Fruit fly (Drosophila melanogaster) whole organism, embryonic: ENCODE results near the gene kdn.

Experiments used
- BtbVII ChIP-seq: fragments of 200-800 bp; sonication (Bioruptor generic); optimal IDR thresholded peaks from 3 replicates; lab custom pipeline; 2017; ENCODE audit warnings: missing biosample characterization, mild to moderate bottlenecking, missing genetic modification characterization
- CG12236 ChIP-seq: fragments of 200-800 bp; sonication (Bioruptor generic); optimal IDR thresholded peaks from 2 replicates; lab custom pipeline; 2016; ENCODE audit warnings: missing biosample characterization, missing genetic modification characterization
- CG15269 ChIP-seq: fragments of 200-800 bp; sonication (Bioruptor generic); optimal IDR thresholded peaks from 2 replicates; lab custom pipeline; 2018; ENCODE audit warnings: missing biosample characterization, mild to moderate bottlenecking, missing genetic modification characterization, moderate library complexity
- CG1792 ChIP-seq: fragments of 200-800 bp; sonication (Bioruptor generic); optimal IDR thresholded peaks from 2 replicates; lab custom pipeline; 2016; ENCODE audit warnings: missing biosample characterization, missing genetic modification characterization
- CG18476 ChIP-seq: fragments of 200-800 bp; sonication (Bioruptor generic); optimal IDR thresholded peaks from 2 replicates; lab custom pipeline; 2016; ENCODE audit warnings: missing biosample characterization, mild to moderate bottlenecking, missing genetic modification characterization
- CG3847 ChIP-seq: fragments of 200-800 bp; sonication (Bioruptor generic); IDR thresholded peaks from 2 replicates; pipeline ENCODE4 v1.3.6; 2022; ENCODE audit warnings: missing biosample characterization, missing genetic modification characterization
- CG6175 ChIP-seq: fragments of 200-800 bp; sonication (Bioruptor generic); IDR thresholded peaks from 3 replicates; pipeline ENCODE4 v1.3.6; 2022; ENCODE audit warnings: missing biosample characterization, missing genetic modification characterization
- CG6254 ChIP-seq: fragments of 200-800 bp; sonication (Bioruptor generic); optimal IDR thresholded peaks from 3 replicates; lab custom pipeline; 2017; ENCODE audit warnings: mild to moderate bottlenecking, missing biosample characterization, missing genetic modification reagents, missing genetic modification characterization
- CG6683 ChIP-seq: fragments of 200-800 bp; sonication (Bioruptor generic); optimal IDR thresholded peaks from 2 replicates; lab custom pipeline; 2017; ENCODE audit warnings: missing biosample characterization, mild to moderate bottlenecking, missing genetic modification characterization, missing genetic modification reagents
- CG6765 ChIP-seq: fragments of 200-800 bp; sonication (Bioruptor generic); optimal IDR thresholded peaks from 3 replicates; lab custom pipeline; 2017; ENCODE audit warnings: missing biosample characterization, mild to moderate bottlenecking, missing genetic modification characterization
- CG7963 ChIP-seq: fragments of 200-800 bp; sonication (Bioruptor generic); IDR thresholded peaks from 3 replicates; pipeline ENCODE4 v1.3.6; 2022; ENCODE audit warnings: missing biosample characterization, missing genetic modification characterization; ENCODE audit not compliant: partially characterized antibody
- CG8290 ChIP-seq, 3 experiments: fragments of 200-800 bp; sonication (Bioruptor generic); optimal IDR thresholded peaks; 2 replicates each; lab custom pipeline; 2016 to 2019; ENCODE audit warnings: missing biosample characterization in 3 of 3, missing genetic modification characterization in 3 of 3, mild to moderate bottlenecking in 2 of 3, moderate library complexity in 1 of 3
- CG8765 ChIP-seq: fragments of 200-800 bp; sonication (Bioruptor generic); IDR thresholded peaks from 2 replicates; pipeline ENCODE4 v1.3.6; 2022; ENCODE audit warnings: missing biosample characterization, missing genetic modification characterization
- Camta ChIP-seq: fragments of 200-800 bp; sonication (Bioruptor generic); optimal IDR thresholded peaks from 2 replicates; lab custom pipeline; 2016; ENCODE audit warnings: missing biosample characterization, missing genetic modification characterization
- D19A ChIP-seq: fragments of 200-800 bp; optimal IDR thresholded peaks from 3 replicates; lab custom pipeline; 2019; ENCODE audit warnings: missing biosample characterization, mild to moderate bottlenecking, missing genetic modification characterization, moderate library complexity
- Doc3 ChIP-seq: fragments of 200-800 bp; sonication (Bioruptor generic); IDR thresholded peaks from 3 replicates; pipeline ENCODE4 v1.3.6; 2022; ENCODE audit warnings: missing biosample characterization, missing genetic modification characterization; ENCODE audit not compliant: partially characterized antibody
- HLH3B ChIP-seq: fragments of 200-800 bp; sonication (Bioruptor generic); IDR thresholded peaks from 2 replicates; pipeline ENCODE4 v1.3.6; 2022; ENCODE audit warnings: missing biosample characterization, missing genetic modification characterization
- HLH4C ChIP-seq: fragments of 200-800 bp; sonication (Bioruptor generic); IDR thresholded peaks from 3 replicates; pipeline ENCODE4 v1.3.6; 2022; ENCODE audit warnings: missing biosample characterization, missing genetic modification characterization; ENCODE audit not compliant: partially characterized antibody
- Hr78 ChIP-seq, 2 experiments: fragments of 200-800 bp in 1 of 2; fragments of >200 bp in 1 of 2; sonication (Bioruptor generic) in 1 of 2; optimal IDR thresholded peaks; 2 replicates each; lab custom pipeline; 2017 to 2019; ENCODE audit warnings: missing biosample characterization in 2 of 2, missing genetic modification characterization in 2 of 2, mild to moderate bottlenecking in 1 of 2, moderate library complexity in 1 of 2
- Jarid2 ChIP-seq: fragments of 200-800 bp; sonication (Bioruptor generic); optimal IDR thresholded peaks from 3 replicates; lab custom pipeline; 2017; ENCODE audit warnings: mild to moderate bottlenecking, missing biosample characterization, missing genetic modification reagents, missing genetic modification characterization
- Kr ChIP-seq: fragments of 200-800 bp; sonication (Bioruptor generic); optimal IDR thresholded peaks from 2 replicates; lab custom pipeline; 2017; ENCODE audit warnings: missing biosample characterization, mild to moderate bottlenecking, missing genetic modification characterization
- Mrtf ChIP-seq: fragments of 200-800 bp; sonication (Bioruptor generic); IDR thresholded peaks from 3 replicates; pipeline ENCODE4 v1.3.6; 2022; ENCODE audit warnings: missing biosample characterization, missing genetic modification characterization
- Nf-YC ChIP-seq: fragments of 200-800 bp; optimal IDR thresholded peaks from 3 replicates; lab custom pipeline; 2019; ENCODE audit warnings: missing biosample characterization, mild to moderate bottlenecking, missing genetic modification characterization, moderate library complexity
- Opbp ChIP-seq: fragments of 200-800 bp; sonication (Bioruptor generic); IDR thresholded peaks from 3 replicates; pipeline ENCODE4 v1.3.6; 2022; ENCODE audit warnings: missing biosample characterization, missing genetic modification characterization; ENCODE audit not compliant: partially characterized antibody
- Sin3A ChIP-seq: fragments of >200 bp; optimal IDR thresholded peaks from 2 replicates; lab custom pipeline; 2018
- Tbp ChIP-seq: fragments of >200 bp; optimal IDR thresholded peaks from 2 replicates; lab custom pipeline; 2018; ENCODE audit warnings: missing biosample characterization, missing genetic modification characterization
- ac ChIP-seq: fragments of 200-800 bp; sonication (Bioruptor generic); optimal IDR thresholded peaks from 3 replicates; lab custom pipeline; 2017; ENCODE audit warnings: missing biosample characterization, mild to moderate bottlenecking, missing genetic modification characterization
- bcd ChIP-seq: fragments of 200-800 bp; sonication (Bioruptor generic); optimal IDR thresholded peaks from 2 replicates; lab custom pipeline; 2017; ENCODE audit warnings: missing biosample characterization, mild to moderate bottlenecking, missing genetic modification characterization
- cad ChIP-seq: fragments of >200 bp; optimal IDR thresholded peaks from 2 replicates; lab custom pipeline; 2017; ENCODE audit warnings: missing biosample characterization, missing genetic modification characterization
- cg ChIP-seq: fragments of 200-800 bp; sonication (Bioruptor generic); optimal IDR thresholded peaks from 3 replicates; lab custom pipeline; 2019; ENCODE audit warnings: missing biosample characterization, mild to moderate bottlenecking, missing genetic modification characterization, moderate library complexity
- chinmo ChIP-seq: fragments of 200-800 bp; sonication (Bioruptor generic); IDR thresholded peaks from 4 replicates; pipeline ENCODE4 v1.3.6; 2022; ENCODE audit warnings: missing biosample characterization, missing genetic modification characterization; ENCODE audit not compliant: partially characterized antibody
- chn ChIP-seq: fragments of 200-800 bp; sonication (Bioruptor generic); optimal IDR thresholded peaks from 2 replicates; lab custom pipeline; 2016; ENCODE audit warnings: missing biosample characterization, missing genetic modification characterization
- ci ChIP-seq: fragments of 200-800 bp; sonication (Bioruptor generic); IDR thresholded peaks from 3 replicates; pipeline ENCODE4 v1.3.6; 2022; ENCODE audit warnings: missing biosample characterization, missing genetic modification characterization
- ind ChIP-seq: fragments of 200-800 bp; sonication (Bioruptor generic); optimal IDR thresholded peaks from 3 replicates; lab custom pipeline; 2016; ENCODE audit warnings: missing biosample characterization, missing genetic modification characterization
- ken ChIP-seq: fragments of 200-800 bp; sonication (Bioruptor generic); IDR thresholded peaks from 3 replicates; pipeline ENCODE4 v1.3.6; 2022; ENCODE audit warnings: missing biosample characterization, missing genetic modification characterization
- kni ChIP-seq: fragments of 200-800 bp; sonication (Bioruptor generic); optimal IDR thresholded peaks from 3 replicates; lab custom pipeline; 2017; ENCODE audit warnings: mild to moderate bottlenecking, missing biosample characterization, missing genetic modification reagents, missing genetic modification characterization
- nom ChIP-seq: fragments of 200-800 bp; sonication (Bioruptor generic); optimal IDR thresholded peaks from 2 replicates; lab custom pipeline; 2017; ENCODE audit warnings: missing biosample characterization, missing genetic modification characterization, mild to moderate bottlenecking, moderate library complexity, missing genetic modification reagents
- onecut ChIP-seq: fragments of 200-800 bp; sonication (Bioruptor generic); IDR thresholded peaks from 2 replicates; pipeline ENCODE4 v1.3.6; 2022; ENCODE audit warnings: missing biosample characterization, missing genetic modification characterization
- pros ChIP-seq: fragments of 200-800 bp; sonication (Bioruptor generic); optimal IDR thresholded peaks from 3 replicates; lab custom pipeline; 2019; ENCODE audit warnings: missing biosample characterization, mild to moderate bottlenecking, missing genetic modification characterization, moderate library complexity
- rib ChIP-seq: fragments of 200-800 bp; sonication (Bioruptor generic); IDR thresholded peaks from 2 replicates; pipeline ENCODE4 v1.3.6; 2022; ENCODE audit warnings: missing biosample characterization, missing genetic modification characterization
- salm ChIP-seq: fragments of 200-800 bp; sonication (Bioruptor generic); optimal IDR thresholded peaks from 2 replicates; lab custom pipeline; 2018; ENCODE audit warnings: missing biosample characterization, mild to moderate bottlenecking, missing genetic modification characterization
- shn ChIP-seq: fragments of 200-800 bp; sonication (Bioruptor generic); optimal IDR thresholded peaks from 3 replicates; lab custom pipeline; 2016; ENCODE audit warnings: missing biosample characterization, missing genetic modification characterization
- sim ChIP-seq: fragments of 200-800 bp; sonication (Bioruptor generic); IDR thresholded peaks from 2 replicates; pipeline ENCODE4 v1.3.6; 2022; ENCODE audit warnings: missing biosample characterization, missing genetic modification characterization
- sqz ChIP-seq: fragments of 200-800 bp; sonication (Bioruptor generic); optimal IDR thresholded peaks from 3 replicates; lab custom pipeline; 2018; ENCODE audit warnings: missing biosample characterization, mild to moderate bottlenecking, missing genetic modification characterization
- stwl ChIP-seq: fragments of 200-800 bp; sonication (Bioruptor generic); optimal IDR thresholded peaks from 3 replicates; lab custom pipeline; 2018; ENCODE audit warnings: missing biosample characterization, mild to moderate bottlenecking, missing genetic modification characterization, moderate library complexity
- trh ChIP-seq: fragments of 200-800 bp; sonication (Bioruptor generic); optimal IDR thresholded peaks from 2 replicates; lab custom pipeline; 2016; ENCODE audit warnings: missing biosample characterization, missing genetic modification characterization
- unpg ChIP-seq: fragments of 200-800 bp; sonication (Bioruptor generic); optimal IDR thresholded peaks from 3 replicates; lab custom pipeline; 2018; ENCODE audit warnings: missing biosample characterization, mild to moderate bottlenecking, missing genetic modification characterization, moderate library complexity
- vfl ChIP-seq: fragments of 200-800 bp; sonication (Bioruptor generic); optimal IDR thresholded peaks from 2 replicates; lab custom pipeline; 2016; ENCODE audit warnings: missing biosample characterization, missing genetic modification characterization
- zf30C ChIP-seq: fragments of 200-800 bp; sonication (Bioruptor generic); optimal IDR thresholded peaks from 3 replicates; lab custom pipeline; 2018; ENCODE audit warnings: missing biosample characterization, mild to moderate bottlenecking, missing genetic modification characterization

kdn gene

dm6 chrX:6330369-6330949 lies 20.0 kb upstream of the kdn start, which contains the start of gene CG42240 (continued):
- TF ChIP-seq CG6765 (peak; percentile 85), CG6175 (GFP tag; lab: Robert Waterston, UW) (no peak), trh (GFP tag; lab: Kevin White, UChicago) (peak; percentile 61), cad (GFP tag; lab: Kevin White, UChicago) (no peak), onecut (GFP tag; lab: Robert Waterston, UW) (peak; percentile 72), salm (tag; lab: Kevin White, UChicago) (peak; percentile 83), Mrtf (no peak; the same call in 2 of the 3 replicates), Tbp (peak; percentile 5), ac (GFP tag; lab: Kevin White, UChicago) (peak; percentile 45), CG6683 (peak; percentile 81), kni (peak; percentile 77), chinmo (0 out of 4 replicates have a peak, but pooled peaks have one; percentile 35), chn (GFP tag; lab: Kevin White, UChicago) (peak; percentile 88), D19A (tag; lab: Kevin White, UChicago) (peak; percentile 90), ind (GFP tag; lab: Kevin White, UChicago) (peak; percentile 89), Nf-YC (tag; lab: Kevin White, UChicago) (peak; percentile 87), CG3847 (GFP tag; lab: Robert Waterston, UW) (peak; percentile 72), BtbVII (GFP tag; lab: Kevin White, UChicago) (peak; percentile 91), sqz (GFP tag; lab: Kevin White, UChicago) (peak; percentile 87), Camta (peak; percentile 86), nom (GFP tag; lab: Kevin White, UChicago) (peak; percentile 83), unpg (GFP tag; lab: Kevin White, UChicago) (peak; percentile 85), ken (0 out of 3 replicates have a peak, but pooled peaks have one; percentile 48), Kr (GFP tag; lab: Kevin White, UChicago) (no peak), Sin3A (lab: Kevin White, UChicago) (no peak), vfl (GFP tag; lab: Kevin White, UChicago) (no peak), ci (GFP tag; lab: Robert Waterston, UW) (peak; percentile 72; the same call in 2 of the 3 replicates), bcd (GFP tag; lab: Kevin White, UChicago) (peak; percentile 91), HLH4C (no peak), CG15269 (tag; lab: Kevin White, UChicago) (peak; percentile 92), CG18476 (peak; percentile 87), Opbp (GFP tag; lab: Robert Waterston, UW) (no peak), shn (peak; percentile 48), cg (GFP tag; lab: Kevin White, UChicago) (peak; percentile 22), zf30C (GFP tag; lab: Kevin White, UChicago) (peak; percentile 82), Doc3 (GFP tag; lab: Robert Waterston, UW) (no peak), CG6254 (peak; percentile 87), rib (GFP tag; lab: Robert Waterston, UW) (0 out of 2 replicates have a peak, but pooled peaks have one; percentile 40), CG1792 (GFP tag; lab: Kevin White, UChicago) (peak; percentile 61), pros (GFP tag; lab: Kevin White, UChicago) (no peak), sim (GFP tag; lab: Robert Waterston, UW) (no peak), CG8290 (GFP tag; optimal IDR thresholded peaks at IDR 0.05; lab: Kevin White, UChicago) (peak; percentile 29), CG8290 (tag; optimal IDR thresholded peaks at IDR 0.05; lab: Kevin White, UChicago) (peak; percentile 72 to 81), Jarid2 (GFP tag; lab: Kevin White, UChicago) (peak; percentile 76), Hr78 (GFP tag; optimal IDR thresholded peaks at IDR 0.05; lab: Kevin White, UChicago) (peak in 1 of 2 experiments; percentile 88), CG12236 (GFP tag; lab: Kevin White, UChicago) (peak; percentile 74), HLH3B (GFP tag; lab: Robert Waterston, UW) (peak; percentile 83), CG7963 (GFP tag; lab: Robert Waterston, UW) (no peak), stwl (tag; lab: Kevin White, UChicago) (no peak), CG8765 (GFP tag; lab: Robert Waterston, UW) (no peak)
